Worm (Caenorhabditis elegans) whole organism, midembryonic: Measurements from ENCODE around the gene str-253.

Experiments used
- cog-1 ChIP-seq: sonication (generic microtip); optimal IDR thresholded peaks from 2 replicates; lab custom pipeline; 2016; ENCODE audit warnings: missing genetic modification characterization, missing compliant biosample characterization
- flt-1 ChIP-seq: fragments of 200-800 bp; sonication (Bioruptor generic); IDR thresholded peaks from 2 replicates; pipeline ENCODE4 v1.3.6; 2022; ENCODE audit warnings: missing genetic modification characterization, missing compliant biosample characterization
- klf-2 ChIP-seq: fragments of 200-800 bp; sonication (Bioruptor generic); conservative IDR thresholded peaks from 2 replicates; pipeline ENCODE4 v1.3.6; 2022; ENCODE audit warnings: missing genetic modification reagents, missing genetic modification characterization, missing compliant biosample characterization
- tab-1 ChIP-seq: fragments of 200-800 bp; sonication (Bioruptor generic); IDR thresholded peaks from 2 replicates; pipeline ENCODE4 v1.3.6; 2022; ENCODE audit warnings: missing genetic modification characterization, missing compliant biosample characterization

ce11 chrV:2277260-2277659 is 22.9 kb upstream of the str-253 start:
- TF ChIP-seq flt-1 (GFP tag; lab: Robert Waterston, UW) (no peak), tab-1 (GFP tag; lab: Robert Waterston, UW) (no peak), klf-2 (GFP tag; lab: Robert Waterston, UW) (no peak), cog-1 (tag; lab: Kevin White, UChicago) (no peak)
